Fruit fly (Drosophila melanogaster): ENCODE measurements around the gene naz.

Gene naz

DNA sequence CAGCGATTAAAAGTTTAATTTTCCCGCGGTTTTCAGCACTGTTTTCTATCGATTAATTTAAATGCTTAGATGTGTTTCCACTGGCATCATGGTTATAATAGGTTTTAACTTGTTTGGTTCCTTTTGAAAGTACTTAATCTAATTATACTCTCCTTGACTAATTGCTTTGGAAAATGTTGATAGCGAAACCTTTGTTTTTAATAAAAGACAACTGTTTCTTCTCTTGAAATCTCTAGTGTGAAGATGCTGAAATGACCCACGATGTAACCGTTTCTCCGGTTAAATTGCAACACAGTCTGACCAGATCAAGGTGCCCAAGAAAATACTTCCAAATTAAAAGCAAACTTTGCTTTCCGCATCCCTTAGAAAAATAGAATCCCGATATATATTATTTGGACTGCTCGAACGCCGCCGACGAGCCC lies 29.8 kb downstream of the naz start, which contains the start of gene Dlc90F (continued):
- TF ChIP-seq unpg (GFP tag; optimal IDR thresholded peaks at IDR 0.05) (peak; percentile 78), CG4282 (GFP tag; optimal IDR thresholded peaks at IDR 0.05) (peak; percentile 39), Neu2 (GFP tag; optimal IDR thresholded peaks at IDR 0.05; ENCODE audit: borderline replicate concordance) (no peak), CG30020 (tag; optimal IDR thresholded peaks at IDR 0.05) (peak; percentile 84), D19B (GFP tag; optimal IDR thresholded peaks at IDR 0.05) (peak; percentile 40), D (optimal IDR thresholded peaks at IDR 0.05) (no peak), D (GFP tag; optimal IDR thresholded peaks at IDR 0.05) (peak; percentile 22), CG6272 (GFP tag; IDR thresholded peaks at IDR 0.05) (peak; percentile 72), so (GFP tag; IDR thresholded peaks at IDR 0.05) (no peak), CG34224 (GFP tag; IDR thresholded peaks at IDR 0.05; ENCODE audit: partially characterized antibody) (no peak), Doc3 (GFP tag; IDR thresholded peaks at IDR 0.05; ENCODE audit: partially characterized antibody) (peak; percentile 49; the same call in 1 of the 3 replicates), ato (GFP tag; IDR thresholded peaks at IDR 0.05; ENCODE audit: partially characterized antibody) (no peak), Poxn (GFP tag; IDR thresholded peaks at IDR 0.05) (no peak), Xrp1 (GFP tag; IDR thresholded peaks at IDR 0.05) (peak; percentile 82), CG3726 (GFP tag; IDR thresholded peaks at IDR 0.05) (peak; percentile 72; the same call in 1 of the 3 replicates), CG2202 (tag; optimal IDR thresholded peaks at IDR 0.05) (peak; percentile 18), vvl (GFP tag; IDR thresholded peaks at IDR 0.05) (peak; percentile 81), CG6689 (GFP tag; IDR thresholded peaks at IDR 0.05) (peak; percentile 75), fd102C (GFP tag; optimal IDR thresholded peaks at IDR 0.05) (no peak), disco-r (GFP tag; optimal IDR thresholded peaks at IDR 0.05) (peak; percentile 49), sna (GFP tag; IDR thresholded peaks at IDR 0.05; ENCODE audit: partially characterized antibody) (peak; percentile 12; the same call in 1 of the 2 replicates), CG3281 (GFP tag; optimal IDR thresholded peaks at IDR 0.05) (peak; percentile 46), Atf3 (GFP tag; optimal IDR thresholded peaks at IDR 0.05) (peak; percentile 68), CG7987 (GFP tag; optimal IDR thresholded peaks at IDR 0.05) (no peak), Ravus (GFP tag; IDR thresholded peaks at IDR 0.05) (peak; percentile 28; the same call in 1 of the 2 replicates), grn (GFP tag; optimal IDR thresholded peaks at IDR 0.05) (no peak), CG13424 (tag; optimal IDR thresholded peaks at IDR 0.05) (peak; percentile 83), pho (GFP tag; optimal IDR thresholded peaks at IDR 0.05) (peak; percentile 84), bab2 (GFP tag; optimal IDR thresholded peaks at IDR 0.05) (peak; percentile 85), CG4617 (GFP tag; optimal IDR thresholded peaks at IDR 0.05; ENCODE audit: borderline replicate concordance) (peak; percentile 20), CG9215 (GFP tag; IDR thresholded peaks at IDR 0.05) (peak; percentile 82), gcm2 (GFP tag; optimal IDR thresholded peaks at IDR 0.05) (no peak), CG4360 (GFP tag; IDR thresholded peaks at IDR 0.05) (no peak), bsh (GFP tag; optimal IDR thresholded peaks at IDR 0.05) (peak in 1 of 2 experiments; percentile 72), dati (GFP tag; IDR thresholded peaks at IDR 0.05) (no peak), Gug (GFP tag; IDR thresholded peaks at IDR 0.05) (peak; percentile 76; the same call in 3 of the 4 replicates), Kr (GFP tag; optimal IDR thresholded peaks at IDR 0.05) (no peak), Doc2 (GFP tag; IDR thresholded peaks at IDR 0.05) (peak; percentile 32; the same call in 1 of the 2 replicates), CG17361 (GFP tag; IDR thresholded peaks at IDR 0.05) (peak; percentile 84), CG11398 (GFP tag; optimal IDR thresholded peaks at IDR 0.05) (no peak), CG4820 (GFP tag; optimal IDR thresholded peaks at IDR 0.05) (peak; percentile 73), odd (GFP tag; optimal IDR thresholded peaks at IDR 0.05) (no peak), repo (GFP tag; optimal IDR thresholded peaks at IDR 0.05) (peak; percentile 49), CG4854 (GFP tag; optimal IDR thresholded peaks at IDR 0.05) (peak; percentile 39), al (GFP tag; IDR thresholded peaks at IDR 0.05) (peak; percentile 68), tup (GFP tag; optimal IDR thresholded peaks at IDR 0.05) (peak; percentile 6), Nf-YA (GFP tag; IDR thresholded peaks at IDR 0.05) (no peak), CG7839 (tag; optimal IDR thresholded peaks at IDR 0.05) (peak; percentile 79), CG11696 (GFP tag; IDR thresholded peaks at IDR 0.05) (0 out of 2 replicates have a peak, but pooled peaks have one; percentile 28), Aef1 (GFP tag; IDR thresholded peaks at IDR 0.05) (peak; percentile 83), ab (GFP tag; optimal IDR thresholded peaks at IDR 0.05) (no peak)

Measured in whole organism, embryonic.